Worm (Caenorhabditis elegans): Measurements from ENCODE around the gene clec-71.
"Not testable (repeated sequence)": the region's sequence is repeated elsewhere in the genome, so short reads cannot be mapped to it uniquely, and the experiment has no call there.

Gene clec-71

DNA sequence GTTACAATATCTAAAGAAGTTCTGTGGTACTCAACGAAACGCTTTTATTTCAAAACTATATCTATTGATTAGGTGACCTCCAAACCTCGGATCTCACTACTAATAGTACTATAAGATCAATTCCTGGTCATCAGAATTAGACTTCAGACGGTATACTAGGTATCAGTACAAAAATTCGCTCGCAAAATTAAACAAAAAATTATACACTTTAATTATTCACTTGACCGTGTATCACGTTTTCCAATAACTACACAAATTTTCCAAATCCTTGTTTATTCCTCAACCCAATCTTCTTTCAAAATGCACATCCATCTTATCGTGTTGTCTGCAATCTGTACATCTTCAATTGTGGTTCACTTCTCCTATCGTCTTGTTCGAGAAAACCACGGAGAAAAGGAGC is 19.1 kb upstream of the clec-71 start, which contains the start of gene F56D6.23:
TSS of gene F56D6.23 (plus strand) at position 301 of the 400 bp plus-strand sequence.
- TF ChIP-seq ceh-82 (tag; optimal IDR thresholded peaks at IDR 0.05): no peak
- no peak for TF ChIP-seq nhr-85 (tag)
- TF ChIP-seq ztf-4 (tag; optimal IDR thresholded peaks at IDR 0.05): no peak
- TF ChIP-seq C34B4.2 (tag; optimal IDR thresholded peaks at IDR 0.05): no peak
- no peak for TF ChIP-seq rnt-1 (tag; optimal IDR thresholded peaks at IDR 0.05)
- TF ChIP-seq fkh-4 (tag; optimal IDR thresholded peaks at IDR 0.05; ENCODE audit: borderline replicate concordance): no peak
- no peak for TF ChIP-seq F16B12.6 (tag; optimal IDR thresholded peaks at IDR 0.05)
- TF ChIP-seq zip-4 (GFP tag; optimal IDR thresholded peaks at IDR 0.05): no peak
- no peak for TF ChIP-seq nhr-20 (tag; optimal IDR thresholded peaks at IDR 0.05)

DNA sequence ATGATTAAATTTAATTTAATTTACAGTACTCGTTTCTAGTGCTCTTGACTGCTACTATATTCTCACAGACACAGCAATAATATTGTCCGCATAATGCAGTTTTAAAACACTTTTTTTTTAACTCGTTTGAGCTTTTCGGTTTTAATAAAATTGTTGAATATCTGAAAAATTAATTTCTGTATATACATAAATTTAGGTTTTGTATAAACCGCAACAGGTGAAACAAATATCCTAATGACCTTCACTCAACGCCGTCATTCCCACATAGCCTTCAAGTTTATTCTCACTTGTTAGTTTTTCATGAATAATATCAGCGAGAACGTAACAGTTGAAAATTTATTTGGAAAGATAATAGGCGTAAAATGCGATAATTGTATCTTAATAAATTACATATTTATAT is 17.8 kb upstream of the clec-71 start, which contains the start of gene srz-19:
TSS of gene srz-19 (plus strand) at position 301 of the 400 bp plus-strand sequence.
- TF ChIP-seq nhr-77 (tag; optimal IDR thresholded peaks at IDR 0.05): no peak
- no peak for TF ChIP-seq unc-98 (GFP tag; IDR thresholded peaks at IDR 0.05)
- no peak for TF ChIP-seq swsn-7 (tag; optimal IDR thresholded peaks at IDR 0.05)
- no peak for TF ChIP-seq unc-86 (tag; optimal IDR thresholded peaks at IDR 0.05)
- no peak for TF ChIP-seq hlh-17 (GFP tag; optimal IDR thresholded peaks at IDR 0.05; ENCODE audit: borderline replicate concordance)
- no peak for TF ChIP-seq zip-4 (GFP tag; optimal IDR thresholded peaks at IDR 0.05)
- no peak for TF ChIP-seq fkh-8 (tag; optimal IDR thresholded peaks at IDR 0.05)
- TF ChIP-seq snu-23 (GFP tag; optimal IDR thresholded peaks at IDR 0.05): no peak
- no peak for TF ChIP-seq nhr-90 (tag; optimal IDR thresholded peaks at IDR 0.05; ENCODE audit: poor library complexity)
- no peak for TF ChIP-seq lsy-2 (tag; optimal IDR thresholded peaks at IDR 0.05)
- TF ChIP-seq xbp-1 (tag; optimal IDR thresholded peaks at IDR 0.05): no peak
- no peak for TF ChIP-seq aly-2 (tag; optimal IDR thresholded peaks at IDR 0.05)
- TF ChIP-seq hpl-2 (GFP tag; optimal IDR thresholded peaks at IDR 0.05): no peak
- TF ChIP-seq lin-39 (tag; optimal IDR thresholded peaks at IDR 0.05): no peak
- TF ChIP-seq ztf-4 (tag; optimal IDR thresholded peaks at IDR 0.05): no peak
- no peak for TF ChIP-seq unc-30 (tag; optimal IDR thresholded peaks at IDR 0.05)
- no peak for TF ChIP-seq pag-3 (tag; optimal IDR thresholded peaks at IDR 0.05; ENCODE audit: borderline replicate concordance, insufficient read depth)

- no peak for TF ChIP-seq tlp-1 (tag; optimal IDR thresholded peaks at IDR 0.05)
- no peak for TF ChIP-seq jun-1 (tag; optimal IDR thresholded peaks at IDR 0.05)
- TF ChIP-seq ceh-8 (GFP tag; optimal IDR thresholded peaks at IDR 0.05): no peak
- no peak for TF ChIP-seq nhr-28 (tag; optimal IDR thresholded peaks at IDR 0.05)
- TF ChIP-seq lin-39 (tag; optimal IDR thresholded peaks at IDR 0.05): no peak
- peak; percentile 21 for TF ChIP-seq pqm-1 (tag; optimal IDR thresholded peaks at IDR 0.05)
- no peak for TF ChIP-seq fkh-4 (tag; optimal IDR thresholded peaks at IDR 0.05; ENCODE audit: borderline replicate concordance)
- no peak for TF ChIP-seq ceh-63 (GFP tag; optimal IDR thresholded peaks at IDR 0.05)
- TF ChIP-seq elt-2 (tag; optimal IDR thresholded peaks at IDR 0.05): peak; percentile 94
Measured at ce11 chrIV:3921898-3922297, 15.4 kb upstream of the clec-71 start, which contains the start of gene clec-67. clec-67 (plus strand) TSS chrIV:3922165.

DNA sequence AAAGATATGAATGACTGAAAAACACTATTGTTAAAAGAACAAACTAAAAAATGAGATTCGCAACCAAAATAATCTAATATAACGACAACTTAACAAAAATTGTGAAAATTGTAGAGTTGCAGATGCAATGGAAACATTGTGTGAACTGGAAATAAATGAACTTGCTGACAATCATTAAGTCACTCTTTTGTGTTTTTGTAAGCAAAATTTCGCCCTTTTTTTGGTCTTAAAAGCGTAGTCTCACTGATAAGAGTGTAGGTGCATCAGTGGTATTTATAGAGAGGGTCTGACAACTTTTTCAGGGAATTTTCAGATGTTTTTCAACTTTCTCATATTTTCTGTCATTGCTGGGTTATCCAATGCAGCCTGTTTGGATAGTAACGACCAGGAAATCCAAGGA is 11.1 kb upstream of the clec-71 start, which contains the start of gene clec-68:
TSS of gene clec-68 (plus strand) at position 301 of the 400 bp plus-strand sequence.
- no peak for TF ChIP-seq ets-5 (GFP tag; IDR thresholded peaks at IDR 0.05)
- no peak for TF ChIP-seq efl-1 (optimal IDR thresholded peaks at IDR 0.05)
- TF ChIP-seq efl-1 (GFP tag; optimal IDR thresholded peaks at IDR 0.05 in 1 of 2): no peak
- TF ChIP-seq F16B12.6 (tag; optimal IDR thresholded peaks at IDR 0.05): no peak
- TF ChIP-seq aha-1 (tag; optimal IDR thresholded peaks at IDR 0.05): no peak
- TF ChIP-seq dpl-1 (GFP tag; optimal IDR thresholded peaks at IDR 0.05): no peak

ce11 chrIV:3932408-3932807 is 4.8 kb upstream of the clec-71 start, which contains the start of gene clec-70:
clec-70 (plus strand) TSS chrIV:3932708.
- not testable (repeated sequence) for TF ChIP-seq lin-39 (tag; optimal IDR thresholded peaks at IDR 0.05); hpl-2 (GFP tag; optimal IDR thresholded peaks at IDR 0.05); ama-1 (optimal IDR thresholded peaks at IDR 0.05)

Measured in whole organism, L1 larva.